Worm (Caenorhabditis elegans) whole organism, L4 larva: Measurements from ENCODE around the gene cpg-19.

Source experiments
- D1046.2 ChIP-seq: fragments of 200-800 bp; sonication (Bioruptor generic); IDR thresholded peaks from 2 replicates; pipeline ENCODE4 v1.3.6; 2022; ENCODE audit warnings: missing genetic modification characterization, missing compliant biosample characterization
- F44E2.7 ChIP-seq: fragments of 200-800 bp; sonication (Bioruptor generic); IDR thresholded peaks from 2 replicates; pipeline ENCODE4 v2.1.2; 2022; ENCODE audit warnings: missing genetic modification characterization, missing compliant biosample characterization
- F49E8.2 ChIP-seq: sonication (generic microtip); optimal IDR thresholded peaks from 2 replicates; lab custom pipeline; 2016; ENCODE audit warnings: missing compliant biosample characterization, mild to moderate bottlenecking, missing genetic modification characterization, borderline replicate concordance
- Y105C5A.15 ChIP-seq: fragments of 200-800 bp; sonication (Bioruptor generic); IDR thresholded peaks from 2 replicates; pipeline ENCODE4 v1.3.6; 2022; ENCODE audit warnings: missing genetic modification characterization, missing compliant biosample characterization
- ZK546.5 ChIP-seq, 2 experiments: sonication (generic microtip); optimal IDR thresholded peaks; 2 replicates each; lab custom pipeline; 2017; ENCODE audit warnings: missing biosample characterization in 2 of 2, missing genetic modification characterization in 2 of 2
- aha-1 ChIP-seq: fragments of 150-350 bp; peaks from one replicate; lab custom pipeline; 2014; ENCODE audit warnings: missing biosample characterization, missing genetic modification characterization
- aly-2 ChIP-seq: sonication (generic microtip); optimal IDR thresholded peaks from 2 replicates; lab custom pipeline; 2018; ENCODE audit warnings: missing biosample characterization, missing genetic modification characterization
- ceh-20 ChIP-seq: fragments of 200-800 bp; sonication (Bioruptor generic); IDR thresholded peaks from 2 replicates; pipeline ENCODE4 v1.3.6; 2022; ENCODE audit warnings: missing genetic modification reagents, missing genetic modification characterization, missing compliant biosample characterization
- ceh-82 ChIP-seq: sonication (generic microtip); optimal IDR thresholded peaks from 2 replicates; lab custom pipeline; 2017; ENCODE audit warnings: missing biosample characterization, missing genetic modification characterization
- cey-2 ChIP-seq: sonication (generic microtip); optimal IDR thresholded peaks from 3 replicates; lab custom pipeline; 2017; ENCODE audit warnings: missing genetic modification characterization, mild to moderate bottlenecking, missing compliant biosample characterization, antibody characterized with exemption, borderline replicate concordance; ENCODE audit not compliant: insufficient read depth
- daf-12 ChIP-seq: fragments of 150-350 bp; optimal IDR thresholded peaks from 2 replicates; lab custom pipeline; 2014; ENCODE audit warnings: missing biosample characterization, missing genetic modification reagents, missing genetic modification characterization
- daf-19 ChIP-seq: fragments of 200-800 bp; sonication (Bioruptor generic); conservative IDR thresholded peaks from 2 replicates; pipeline ENCODE4 v1.3.6; 2022; ENCODE audit warnings: missing genetic modification characterization, missing compliant biosample characterization
- daf-8 ChIP-seq: fragments of 200-800 bp; sonication (Bioruptor generic); IDR thresholded peaks from 2 replicates; pipeline ENCODE4 v1.3.6; 2022; ENCODE audit warnings: missing genetic modification characterization, missing compliant biosample characterization
- dmd-8 ChIP-seq: fragments of 200-800 bp; sonication (Bioruptor generic); IDR thresholded peaks from 2 replicates; pipeline ENCODE4 v1.3.6; 2022; ENCODE audit warnings: missing genetic modification characterization, missing compliant biosample characterization
- egl-43 ChIP-seq: fragments of 200-800 bp; sonication (Bioruptor generic); IDR thresholded peaks from 2 replicates; pipeline ENCODE4 v1.3.6; 2022; ENCODE audit warnings: missing genetic modification reagents, missing genetic modification characterization, missing compliant biosample characterization
- gei-8 ChIP-seq: fragments of 200-800 bp; sonication (Bioruptor generic); optimal IDR thresholded peaks from 2 replicates; lab custom pipeline; 2018; ENCODE audit warnings: mild to moderate bottlenecking, missing genetic modification characterization, missing compliant biosample characterization
- hif-1 ChIP-seq, 2 experiments: sonication (generic microtip); optimal IDR thresholded peaks; 2 replicates each; lab custom pipeline; 2016 to 2017; ENCODE audit warnings: missing compliant biosample characterization in 2 of 2, missing genetic modification characterization in 2 of 2, missing genetic modification reagents in 2 of 2, missing genotype in 2 of 2, mild to moderate bottlenecking in 1 of 2
- jun-1 ChIP-seq: fragments of 150-350 bp; optimal IDR thresholded peaks from 2 replicates; lab custom pipeline; 2014; ENCODE audit warnings: missing biosample characterization, missing genetic modification reagents, missing genetic modification characterization
- lin-1 ChIP-seq: fragments of 200-800 bp; sonication (Bioruptor generic); IDR thresholded peaks from 2 replicates; pipeline ENCODE4 v1.3.6; 2022; ENCODE audit warnings: missing genetic modification reagents, missing genetic modification characterization, missing compliant biosample characterization
- lin-15B ChIP-seq: fragments of 150-350 bp; sonication (generic microtip); optimal IDR thresholded peaks from 3 replicates; lab custom pipeline; 2014; ENCODE audit warnings: missing biosample characterization, missing genetic modification characterization
- mdl-1 ChIP-seq, 2 experiments: fragments of 150-350 bp in 1 of 2; sonication (generic microtip) in 1 of 2; optimal IDR thresholded peaks; 2 replicates each; lab custom pipeline; 2014 to 2017; ENCODE audit warnings: missing biosample characterization in 2 of 2, missing genetic modification characterization in 2 of 2
- mep-1 ChIP-seq: fragments of 150-350 bp; sonication (generic microtip); optimal IDR thresholded peaks from 3 replicates; lab custom pipeline; 2014; ENCODE audit warnings: missing biosample characterization, missing genetic modification characterization
- mxl-2 ChIP-seq: fragments of 200-800 bp; sonication (Bioruptor generic); conservative IDR thresholded peaks from 2 replicates; pipeline ENCODE4 v1.3.6; 2022; ENCODE audit warnings: missing genetic modification reagents, missing genetic modification characterization, missing compliant biosample characterization
- nhr-10 ChIP-seq: fragments of 150-350 bp; optimal IDR thresholded peaks from 2 replicates; lab custom pipeline; 2014; ENCODE audit warnings: missing biosample characterization, missing genetic modification characterization
- nhr-11 ChIP-seq: fragments of 150-350 bp; optimal IDR thresholded peaks from 2 replicates; lab custom pipeline; 2014; ENCODE audit warnings: missing biosample characterization, missing genetic modification characterization
- nhr-237 ChIP-seq: sonication (generic microtip); optimal IDR thresholded peaks from 2 replicates; lab custom pipeline; 2017; ENCODE audit warnings: missing biosample characterization, missing genetic modification characterization
- nhr-41 ChIP-seq: fragments of 200-800 bp; sonication (Bioruptor generic); IDR thresholded peaks from 2 replicates; pipeline ENCODE4 v1.3.6; 2022; ENCODE audit warnings: missing genetic modification reagents, missing genetic modification characterization, missing compliant biosample characterization
- nhr-48 ChIP-seq: sonication (generic microtip); optimal IDR thresholded peaks from 2 replicates; lab custom pipeline; 2016; ENCODE audit warnings: mild to moderate bottlenecking, missing genetic modification characterization, missing compliant biosample characterization
- nhr-6 ChIP-seq: fragments of 150-350 bp; optimal IDR thresholded peaks from 2 replicates; lab custom pipeline; 2014; ENCODE audit warnings: missing biosample characterization, missing genetic modification characterization
- rbr-2 ChIP-seq: sonication (generic microtip); optimal IDR thresholded peaks from 2 replicates; lab custom pipeline; 2016; ENCODE audit warnings: missing genotype, missing genetic modification characterization, missing compliant biosample characterization
- set-16 ChIP-seq: fragments of 200-800 bp; sonication (Bioruptor generic); IDR thresholded peaks from 2 replicates; pipeline ENCODE4 v1.3.6; 2022; ENCODE audit warnings: missing genetic modification reagents, missing genetic modification characterization, missing compliant biosample characterization
- snpc-4 ChIP-seq: fragments of 150-350 bp; optimal IDR thresholded peaks from 2 replicates; lab custom pipeline; 2014; ENCODE audit warnings: missing biosample characterization, missing genetic modification characterization
- tag-97 ChIP-seq: fragments of 200-800 bp; sonication (Bioruptor generic); IDR thresholded peaks from 2 replicates; pipeline ENCODE4 v1.3.6; 2022; ENCODE audit warnings: missing genetic modification characterization, missing compliant biosample characterization
- unc-62 ChIP-seq, 3 experiments: fragments of 150-350 bp in 1 of 3; sonication (generic microtip); optimal IDR thresholded peaks in 2 of 3; peaks in 1 of 3; 1 replicate in 1 of 3; 2 replicates in 2 of 3; lab custom pipeline; 2014 to 2017; ENCODE audit warnings: missing biosample characterization in 3 of 3, missing genetic modification characterization in 3 of 3, missing genetic modification reagents in 3 of 3, missing genotype in 1 of 3
- zag-1 ChIP-seq: fragments of 150-350 bp; optimal IDR thresholded peaks from 2 replicates; lab custom pipeline; 2014; ENCODE audit warnings: missing biosample characterization, missing genetic modification characterization
- zfp-2 ChIP-seq: sonication (generic microtip); optimal IDR thresholded peaks from 2 replicates; lab custom pipeline; 2016; ENCODE audit warnings: mild to moderate bottlenecking, missing genetic modification characterization, missing compliant biosample characterization
- zip-2 ChIP-seq: fragments of 150-350 bp; optimal IDR thresholded peaks from 2 replicates; lab custom pipeline; 2014; ENCODE audit warnings: missing biosample characterization, missing genetic modification characterization
- ztf-7 ChIP-seq: fragments of 150-350 bp; optimal IDR thresholded peaks from 2 replicates; lab custom pipeline; 2014; ENCODE audit warnings: missing biosample characterization, missing genetic modification characterization

cpg-19 gene

DNA sequence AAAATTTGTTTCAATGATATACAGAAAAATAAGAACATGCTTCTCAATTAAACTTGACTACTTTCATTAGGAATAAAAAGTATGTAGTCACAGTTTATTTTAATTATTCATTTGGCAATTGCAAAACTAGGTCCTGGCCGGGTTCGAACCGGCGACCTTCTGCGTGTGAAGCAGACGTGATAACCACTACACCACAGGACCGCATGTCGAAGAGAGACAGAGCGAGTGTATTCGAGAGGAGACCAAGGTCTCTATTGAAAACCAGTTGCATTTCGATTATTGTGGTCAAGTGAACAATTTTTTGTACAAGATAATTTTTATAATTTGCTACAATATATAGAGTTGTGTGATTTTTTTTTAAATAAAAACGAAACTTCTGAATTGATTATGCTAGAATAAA, 30.8 kb upstream of the cpg-19 start (continued):
- TF ChIP-seq dmd-8 (peak; percentile 87), aly-2 (tag; lab: Kevin White, UChicago) (no peak), lin-15B (no peak), daf-12 (tag; lab: Kevin White, UChicago) (no peak), zag-1 (tag; lab: Kevin White, UChicago) (no peak), zip-2 (peak; percentile 68), egl-43 (GFP tag; lab: Robert Waterston, UW) (peak; percentile 94), tag-97 (GFP tag; lab: Robert Waterston, UW) (no peak), F44E2.7 (GFP tag; lab: Robert Waterston, UW) (no peak), nhr-48 (tag; lab: Kevin White, UChicago) (peak; percentile 45), mxl-2 (GFP tag; lab: Robert Waterston, UW) (peak; percentile 72), F49E8.2 (tag; lab: Kevin White, UChicago) (peak; percentile 12), snpc-4 (peak; percentile 3), lin-1 (GFP tag; lab: Robert Waterston, UW) (peak; percentile 43; the same call in 1 of the 2 replicates), gei-8 (GFP tag; lab: Kevin White, UChicago) (no peak), nhr-41 (GFP tag; lab: Robert Waterston, UW) (peak; percentile 82; the same call in 1 of the 2 replicates), ceh-82 (tag; lab: Kevin White, UChicago) (no peak), aha-1 (peak; percentile 86), unc-62 (GFP tag; optimal IDR thresholded peaks at IDR 0.05 in 1 of 2; lab: Kevin White, UChicago) (no peak), unc-62 (tag; optimal IDR thresholded peaks at IDR 0.05; lab: Kevin White, UChicago) (no peak), daf-19 (GFP tag; lab: Robert Waterston, UW) (peak; percentile 77), nhr-10 (tag; lab: Kevin White, UChicago) (no peak), D1046.2 (GFP tag; lab: Robert Waterston, UW) (peak; percentile 80; the same call in 1 of the 2 replicates), ZK546.5 (tag; optimal IDR thresholded peaks at IDR 0.05; lab: Kevin White, UChicago) (no peak), cey-2 (no peak), ceh-20 (GFP tag; lab: Robert Waterston, UW) (peak; percentile 75), ztf-7 (peak; percentile 62), rbr-2 (tag; lab: Kevin White, UChicago) (peak; percentile 80), nhr-237 (no peak), nhr-11 (tag; lab: Kevin White, UChicago) (peak; percentile 34), jun-1 (tag; lab: Kevin White, UChicago) (no peak), mdl-1 (tag; optimal IDR thresholded peaks at IDR 0.05; lab: Kevin White, UChicago) (peak in 1 of 2 experiments; percentile 53)

DNA sequence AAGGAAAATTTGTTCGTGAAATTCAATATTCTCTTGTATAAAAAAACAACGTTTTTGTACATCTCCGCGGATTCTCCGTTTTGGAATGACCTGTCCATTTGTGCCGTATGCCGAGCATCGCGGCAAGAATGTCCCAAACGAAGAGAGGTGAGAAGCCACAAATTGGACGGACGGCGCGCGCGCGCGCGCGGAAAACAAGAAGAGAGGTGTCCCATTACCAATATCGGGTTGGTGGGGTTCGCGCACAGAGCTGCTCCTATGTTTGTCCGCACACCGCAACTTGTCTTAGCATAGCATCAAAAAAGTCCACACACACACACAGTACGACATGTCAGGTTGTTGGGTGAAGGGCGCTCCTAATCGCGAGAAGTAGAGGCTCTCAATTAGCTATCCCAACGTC, 30.1 kb upstream of the cpg-19 start:
- TF ChIP-seq set-16 (GFP tag; lab: Robert Waterston, UW) (peak; percentile 89), hif-1 (tag; optimal IDR thresholded peaks at IDR 0.05; lab: Kevin White, UChicago) (no peak), zfp-2 (no peak), Y105C5A.15 (GFP tag; lab: Robert Waterston, UW) (no peak), egl-43 (GFP tag; lab: Robert Waterston, UW) (0 out of 2 replicates have a peak, but pooled peaks have one; percentile 53), mep-1 (no peak), snpc-4 (no peak), nhr-6 (no peak), F44E2.7 (GFP tag; lab: Robert Waterston, UW) (no peak), zag-1 (tag; lab: Kevin White, UChicago) (no peak), cey-2 (no peak), daf-8 (GFP tag; lab: Robert Waterston, UW) (no peak)

DNA sequence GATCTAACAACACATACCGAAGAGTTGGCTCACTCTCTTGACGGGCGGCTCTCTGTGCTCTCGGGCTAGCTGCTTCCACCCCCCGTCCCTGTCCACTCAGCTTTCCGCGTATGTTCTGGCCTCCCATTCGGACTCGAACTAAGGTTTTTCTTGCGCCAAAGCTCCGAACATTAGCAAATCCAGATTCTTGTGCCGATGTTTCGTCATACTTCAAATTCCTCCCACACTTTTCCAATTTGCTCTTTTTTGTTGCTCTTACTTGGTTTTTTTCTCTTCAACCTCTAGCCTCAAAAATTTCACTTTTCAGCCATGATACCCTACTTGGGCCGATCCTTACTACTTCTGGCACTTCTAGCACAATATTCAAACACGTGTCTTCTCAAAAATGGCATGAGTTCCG, 26.7 kb upstream of the cpg-19 start, which contains the start of gene cdh-9:
Gene cdh-9, plus strand, starts transcription at position 301 of the 400 bp plus-strand sequence.
- TF ChIP-seq set-16 (GFP tag; lab: Robert Waterston, UW) (0 out of 2 replicates have a peak, but pooled peaks have one; percentile 19), lin-1 (GFP tag; lab: Robert Waterston, UW) (no peak)
- TF ChIP-seq, all 104 proteins: peak for 1
